Worm (Caenorhabditis elegans) whole organism, young adult: ENCODE measurements around the gene unc-103.

Source experiments
- B0019.2 ChIP-seq: fragments of 200-800 bp; sonication (Bioruptor generic); conservative IDR thresholded peaks from 2 replicates; pipeline ENCODE4 v1.3.6; 2022; ENCODE audit warnings: missing genetic modification reagents, missing genetic modification characterization, missing compliant biosample characterization
- B0336.3 ChIP-seq: fragments of 200-800 bp; sonication (Bioruptor generic); IDR thresholded peaks from 2 replicates; pipeline ENCODE4 v1.3.6; 2022; ENCODE audit warnings: missing genetic modification characterization, missing compliant biosample characterization
- D2030.7 ChIP-seq: fragments of 200-800 bp; sonication (Bioruptor generic); IDR thresholded peaks from 2 replicates; pipeline ENCODE4 v1.3.6; 2022; ENCODE audit warnings: missing genetic modification reagents, missing genetic modification characterization, missing compliant biosample characterization
- F10E7.11 ChIP-seq: sonication (generic microtip); optimal IDR thresholded peaks from 2 replicates; lab custom pipeline; 2017; ENCODE audit warnings: mild to moderate bottlenecking, missing genetic modification characterization, moderate library complexity, missing compliant biosample characterization
- F22D6.2 ChIP-seq: sonication (generic microtip); optimal IDR thresholded peaks from 2 replicates; lab custom pipeline; 2016; ENCODE audit warnings: mild to moderate bottlenecking, missing genetic modification characterization, missing compliant biosample characterization
- F23B12.7 ChIP-seq: sonication (generic microtip); optimal IDR thresholded peaks from 2 replicates; lab custom pipeline; 2017; ENCODE audit warnings: missing genetic modification characterization, mild to moderate bottlenecking, missing compliant biosample characterization, antibody characterized with exemption, moderate library complexity; ENCODE audit not compliant: insufficient read depth
- F39B2.1 ChIP-seq: fragments of 200-800 bp; sonication (Bioruptor generic); IDR thresholded peaks from 2 replicates; pipeline ENCODE4 v1.3.6; 2022; ENCODE audit warnings: missing genetic modification reagents, missing genetic modification characterization, missing compliant biosample characterization
- F49E8.2 ChIP-seq: sonication (generic microtip); optimal IDR thresholded peaks from 3 replicates; lab custom pipeline; 2017; ENCODE audit warnings: missing genetic modification characterization, mild to moderate bottlenecking, missing compliant biosample characterization, antibody characterized with exemption, moderate library complexity; ENCODE audit not compliant: insufficient read depth
- F52B5.7 ChIP-seq: sonication (generic microtip); optimal IDR thresholded peaks from 2 replicates; lab custom pipeline; 2016; ENCODE audit warnings: mild to moderate bottlenecking, missing genetic modification characterization, missing compliant biosample characterization
- T26A5.8 ChIP-seq: sonication (generic microtip); optimal IDR thresholded peaks from 2 replicates; lab custom pipeline; 2016; ENCODE audit warnings: missing genetic modification characterization, missing compliant biosample characterization
- akir-1 ChIP-seq: fragments of 200-800 bp; sonication (Bioruptor generic); optimal IDR thresholded peaks from 2 replicates; lab custom pipeline; 2018; ENCODE audit warnings: mild to moderate bottlenecking, missing genetic modification characterization, moderate library complexity, missing compliant biosample characterization
- ama-1 ChIP-seq, 3 experiments: fragments of 150-350 bp in 1 of 3; sonication (generic microtip) in 2 of 3; optimal IDR thresholded peaks; 2 replicates each; lab custom pipeline; 2014 to 2018; ENCODE audit warnings: missing biosample characterization in 2 of 3, missing genetic modification characterization in 2 of 3, missing genetic modification reagents in 2 of 3
- aptf-2 ChIP-seq: fragments of 200-800 bp; sonication (Bioruptor generic); conservative IDR thresholded peaks from 2 replicates; pipeline ENCODE4 v1.3.6; 2022; ENCODE audit warnings: missing genetic modification reagents, missing genetic modification characterization, missing compliant biosample characterization
- attf-6 ChIP-seq: fragments of 200-800 bp; sonication (Bioruptor generic); IDR thresholded peaks from 2 replicates; pipeline ENCODE4 v1.3.6; 2022; ENCODE audit warnings: missing genetic modification reagents, missing genetic modification characterization, missing compliant biosample characterization
- ccch-3 ChIP-seq: fragments of 200-800 bp; sonication (Bioruptor generic); optimal IDR thresholded peaks from 2 replicates; lab custom pipeline; 2018; ENCODE audit warnings: mild to moderate bottlenecking, missing genetic modification characterization, missing compliant biosample characterization
- cebp-1 ChIP-seq, 2 experiments: fragments of 200-800 bp in 1 of 2; sonication (Bioruptor generic) in 1 of 2; sonication (generic microtip) in 1 of 2; IDR thresholded peaks in 1 of 2; optimal IDR thresholded peaks in 1 of 2; 2 replicates each; pipeline versions ENCODE4 v1.3.6 to Lab custom; 2017 to 2022; ENCODE audit warnings: missing compliant biosample characterization in 2 of 2, missing genetic modification characterization in 2 of 2, mild to moderate bottlenecking in 1 of 2, missing genetic modification reagents in 1 of 2, moderate library complexity in 1 of 2
- ceh-100 ChIP-seq: fragments of 200-800 bp; sonication (Bioruptor generic); IDR thresholded peaks from 2 replicates; pipeline ENCODE4 v1.3.6; 2022; ENCODE audit warnings: missing genetic modification reagents, missing genetic modification characterization, missing compliant biosample characterization
- ceh-79 ChIP-seq: sonication (generic microtip); optimal IDR thresholded peaks from 2 replicates; lab custom pipeline; 2017; ENCODE audit warnings: mild to moderate bottlenecking, missing genetic modification characterization, missing compliant biosample characterization
- ceh-91 ChIP-seq: fragments of 200-800 bp; sonication (Bioruptor generic); IDR thresholded peaks from 2 replicates; pipeline ENCODE4 v1.3.6; 2022; ENCODE audit warnings: missing genetic modification reagents, missing genetic modification characterization, missing compliant biosample characterization
- chd-7 ChIP-seq: sonication (generic microtip); optimal IDR thresholded peaks from 2 replicates; lab custom pipeline; 2016; ENCODE audit warnings: mild to moderate bottlenecking, missing genetic modification characterization, moderate library complexity, missing compliant biosample characterization
- dpff-1 ChIP-seq: sonication (generic microtip); optimal IDR thresholded peaks from 2 replicates; lab custom pipeline; 2017; ENCODE audit warnings: mild to moderate bottlenecking, missing genetic modification characterization, missing compliant biosample characterization
- egl-18 ChIP-seq: fragments of 200-800 bp; sonication (Bioruptor generic); IDR thresholded peaks from 2 replicates; pipeline ENCODE4 v1.3.6; 2022; ENCODE audit warnings: missing genetic modification reagents, missing genetic modification characterization, missing compliant biosample characterization
- him-1 ChIP-seq: sonication (generic microtip); optimal IDR thresholded peaks from 2 replicates; lab custom pipeline; 2016; ENCODE audit warnings: missing genotype, missing genetic modification reagents, missing genetic modification characterization, missing compliant biosample characterization
- hlh-12 ChIP-seq: sonication (generic microtip); optimal IDR thresholded peaks from 2 replicates; lab custom pipeline; 2016; ENCODE audit warnings: missing genetic modification characterization, missing compliant biosample characterization
- hlh-26 ChIP-seq: fragments of 200-800 bp; sonication (Bioruptor generic); conservative IDR thresholded peaks from 2 replicates; pipeline ENCODE4 v1.3.6; 2022; ENCODE audit warnings: missing genetic modification reagents, missing genetic modification characterization, missing compliant biosample characterization
- hrde-1 ChIP-seq: sonication (generic microtip); optimal IDR thresholded peaks from 2 replicates; lab custom pipeline; 2016; ENCODE audit warnings: missing genetic modification characterization, mild to moderate bottlenecking, missing compliant biosample characterization, moderate library complexity, missing genotype, missing genetic modification reagents, borderline replicate concordance
- let-526 ChIP-seq: fragments of 200-800 bp; sonication (Bioruptor generic); IDR thresholded peaks from 2 replicates; pipeline ENCODE4 v1.3.6; 2022; ENCODE audit warnings: missing genetic modification reagents, missing genetic modification characterization, missing compliant biosample characterization
- let-607 ChIP-seq, 2 experiments: fragments of 200-800 bp in 1 of 2; sonication (Bioruptor generic) in 1 of 2; sonication (generic microtip) in 1 of 2; optimal IDR thresholded peaks; 2 replicates each; lab custom pipeline; 2016 to 2018; ENCODE audit warnings: mild to moderate bottlenecking in 2 of 2, missing compliant biosample characterization in 2 of 2, missing genetic modification characterization in 2 of 2, moderate library complexity in 2 of 2, missing genotype in 1 of 2
- lin-26 ChIP-seq: fragments of 200-800 bp; sonication (Bioruptor generic); IDR thresholded peaks from 2 replicates; pipeline ENCODE4 v1.3.6; 2022; ENCODE audit warnings: missing genetic modification reagents, missing genetic modification characterization, missing compliant biosample characterization
- lin-40 ChIP-seq: sonication (generic microtip); optimal IDR thresholded peaks from 2 replicates; lab custom pipeline; 2016; ENCODE audit warnings: missing genetic modification characterization, mild to moderate bottlenecking, missing compliant biosample characterization, missing genotype, missing genetic modification reagents
- lsl-1 ChIP-seq: fragments of 200-800 bp; sonication (Bioruptor generic); optimal IDR thresholded peaks from 2 replicates; lab custom pipeline; 2018; ENCODE audit warnings: mild to moderate bottlenecking, missing genetic modification characterization, moderate library complexity, missing compliant biosample characterization
- lsy-27 ChIP-seq: sonication (generic microtip); optimal IDR thresholded peaks from 2 replicates; lab custom pipeline; 2017; ENCODE audit warnings: missing genetic modification characterization, mild to moderate bottlenecking, missing compliant biosample characterization, antibody characterized with exemption, missing genotype, borderline replicate concordance; ENCODE audit not compliant: insufficient read depth
- madf-3 ChIP-seq: fragments of 200-800 bp; sonication (Bioruptor generic); IDR thresholded peaks from 2 replicates; pipeline ENCODE4 v1.3.6; 2022; ENCODE audit warnings: missing genetic modification reagents, missing genetic modification characterization, missing compliant biosample characterization
- madf-8 ChIP-seq: fragments of 200-800 bp; sonication (Bioruptor generic); conservative IDR thresholded peaks from 2 replicates; pipeline ENCODE4 v1.3.6; 2022; ENCODE audit warnings: missing genetic modification reagents, missing genetic modification characterization, missing compliant biosample characterization
- mcd-1 ChIP-seq: fragments of 200-800 bp; sonication (Bioruptor generic); IDR thresholded peaks from 2 replicates; pipeline ENCODE4 v1.3.6; 2022; ENCODE audit warnings: missing genetic modification reagents, missing genetic modification characterization, missing compliant biosample characterization
- mel-28 ChIP-seq: sonication (generic microtip); optimal IDR thresholded peaks from 2 replicates; lab custom pipeline; 2016; ENCODE audit warnings: borderline replicate concordance, mild to moderate bottlenecking, missing genetic modification characterization, missing compliant biosample characterization
- nhr-80 ChIP-seq: sonication (generic microtip); optimal IDR thresholded peaks from 2 replicates; lab custom pipeline; 2016; ENCODE audit warnings: missing genetic modification characterization, missing compliant biosample characterization
- pbrm-1 ChIP-seq: fragments of 200-800 bp; sonication (Bioruptor generic); IDR thresholded peaks from 2 replicates; pipeline ENCODE4 v1.3.6; 2022; ENCODE audit warnings: missing genetic modification reagents, missing genetic modification characterization, missing compliant biosample characterization
- rcor-1 ChIP-seq: fragments of 200-800 bp; sonication (Bioruptor generic); IDR thresholded peaks from 2 replicates; pipeline ENCODE4 v1.3.6; 2022; ENCODE audit warnings: missing genetic modification reagents, missing genetic modification characterization, missing compliant biosample characterization
- rec-8 ChIP-seq, 2 experiments: sonication (generic microtip); optimal IDR thresholded peaks; 2 replicates each; lab custom pipeline; 2016; ENCODE audit warnings: mild to moderate bottlenecking in 2 of 2, missing genetic modification characterization in 2 of 2, missing genetic modification reagents in 2 of 2, missing genotype in 2 of 2, missing biosample characterization in 1 of 2, missing compliant biosample characterization in 1 of 2, moderate library complexity in 1 of 2
- repo-1 ChIP-seq: sonication (generic microtip); optimal IDR thresholded peaks from 2 replicates; lab custom pipeline; 2017; ENCODE audit warnings: mild to moderate bottlenecking, missing genetic modification characterization, missing compliant biosample characterization
- snpc-4 ChIP-seq, 5 experiments: fragments of 150-350 bp in 1 of 5; sonication (generic microtip) in 4 of 5; optimal IDR thresholded peaks; 2 replicates each; lab custom pipeline; 2014 to 2018; ENCODE audit warnings: missing genetic modification characterization in 5 of 5, missing biosample characterization in 3 of 5, antibody characterized with exemption in 2 of 5, mild to moderate bottlenecking in 2 of 5, missing compliant biosample characterization in 2 of 5, missing genotype in 2 of 5, moderate library complexity in 2 of 5, missing genetic modification reagents in 1 of 5
- sptf-2 ChIP-seq: fragments of 200-800 bp; sonication (Bioruptor generic); optimal IDR thresholded peaks from 2 replicates; lab custom pipeline; 2018; ENCODE audit warnings: mild to moderate bottlenecking, missing genetic modification characterization, missing compliant biosample characterization
- xnd-1 ChIP-seq: sonication (generic microtip); optimal IDR thresholded peaks from 2 replicates; lab custom pipeline; 2016; ENCODE audit warnings: missing genotype, missing genetic modification reagents, missing genetic modification characterization, missing compliant biosample characterization
- ztf-6 ChIP-seq: fragments of 200-800 bp; sonication (Bioruptor generic); IDR thresholded peaks from 2 replicates; pipeline ENCODE4 v1.3.6; 2022; ENCODE audit warnings: missing genetic modification reagents, missing genetic modification characterization, missing compliant biosample characterization

The unc-103 gene

ce11 chrIII:4095441-4096095, 19.6 kb upstream of the unc-103 start, which contains the start of gene C03C10.7 (continued):
- TF ChIP-seq B0336.3 (GFP tag; lab: Robert Waterston, UW), result no peak; the same call in 1 of the 2 replicates
- no peak for TF ChIP-seq rcor-1 (GFP tag; lab: Robert Waterston, UW)
- TF ChIP-seq ceh-91 (GFP tag; lab: Robert Waterston, UW), result peak; percentile 74
- TF ChIP-seq mel-28 (tag; lab: Kevin White, UChicago), result no peak
- no peak for TF ChIP-seq nhr-80 (tag; lab: Kevin White, UChicago)
- no peak for TF ChIP-seq repo-1 (tag; lab: Kevin White, UChicago)
- peak; percentile 89 for TF ChIP-seq madf-8 (GFP tag; lab: Robert Waterston, UW)
- TF ChIP-seq ccch-3, result no peak
- TF ChIP-seq xnd-1 (tag; lab: Kevin White, UChicago), result peak; percentile 88
- TF ChIP-seq T26A5.8 (tag; lab: Kevin White, UChicago), result no peak
- TF ChIP-seq let-526 (GFP tag; lab: Robert Waterston, UW), result no peak
- TF ChIP-seq F22D6.2 (tag; lab: Kevin White, UChicago), result no peak
- TF ChIP-seq F39B2.1, result no peak
- TF ChIP-seq D2030.7 (GFP tag; lab: Robert Waterston, UW), result peak; percentile 55
- TF ChIP-seq sptf-2 (GFP tag; lab: Kevin White, UChicago), result no peak
- no peak for TF ChIP-seq snpc-4 (GFP tag; optimal IDR thresholded peaks at IDR 0.05; lab: Kevin White, UChicago)
- TF ChIP-seq snpc-4 (tag; optimal IDR thresholded peaks at IDR 0.05; lab: Kevin White, UChicago), result peak in 1 of 4 experiments; percentile 12
- TF ChIP-seq hrde-1, result peak; percentile 7
- TF ChIP-seq hlh-26 (GFP tag; lab: Robert Waterston, UW), result no peak
- TF ChIP-seq mcd-1, result no peak
- TF ChIP-seq lsl-1, result peak; percentile 51
- peak; percentile 83 for TF ChIP-seq madf-3
- no peak for TF ChIP-seq F49E8.2 (tag; lab: Kevin White, UChicago)
- no peak for TF ChIP-seq hlh-12 (tag; lab: Kevin White, UChicago)
- no peak for TF ChIP-seq lsy-27
- no peak for TF ChIP-seq F10E7.11
- no peak for TF ChIP-seq attf-6 (GFP tag; lab: Robert Waterston, UW)
- no peak for TF ChIP-seq pbrm-1 (GFP tag; lab: Robert Waterston, UW)
- TF ChIP-seq dpff-1 (tag; lab: Kevin White, UChicago), result no peak
- TF ChIP-seq aptf-2, result no peak
- no peak for TF ChIP-seq F23B12.7 (tag; lab: Kevin White, UChicago)

DNA sequence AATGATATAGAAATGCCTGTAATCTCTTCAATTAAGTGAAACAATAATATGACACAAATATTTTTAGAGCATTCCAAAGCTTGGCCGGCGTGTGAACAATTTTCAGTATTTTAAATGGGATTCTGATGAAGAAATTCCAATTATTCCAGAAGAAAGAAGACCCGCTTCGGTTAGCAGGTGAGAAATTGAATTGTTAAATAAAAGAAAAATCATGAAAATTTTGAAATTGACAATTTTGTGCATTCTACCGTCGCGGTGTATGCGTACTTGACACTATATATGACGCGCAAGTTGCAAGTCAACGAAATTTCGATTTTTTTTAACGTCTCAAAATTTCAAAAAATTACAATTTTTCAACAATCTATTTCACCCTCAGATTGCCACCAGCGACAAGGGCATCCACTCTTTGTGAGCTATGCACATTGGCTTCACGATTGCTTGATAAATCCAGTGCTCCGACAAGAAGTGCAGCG, 18.8 kb upstream of the unc-103 start:
- TF ChIP-seq cebp-1 (GFP tag; IDR thresholded peaks at IDR 0.05; lab: Robert Waterston, UW) (no peak), cebp-1 (tag; optimal IDR thresholded peaks at IDR 0.05; lab: Kevin White, UChicago) (peak; percentile 24), egl-18 (no peak), B0019.2 (no peak), lin-26 (GFP tag; lab: Robert Waterston, UW) (no peak), akir-1 (no peak), chd-7 (tag; lab: Kevin White, UChicago) (peak; percentile 35), rec-8 (tag; optimal IDR thresholded peaks at IDR 0.05; lab: Kevin White, UChicago) (no peak), lin-40 (tag; lab: Kevin White, UChicago) (peak; percentile 17), mel-28 (tag; lab: Kevin White, UChicago) (peak; percentile 61), ztf-6 (GFP tag; lab: Robert Waterston, UW) (no peak), ama-1 (optimal IDR thresholded peaks at IDR 0.05; lab: Kevin White, UChicago) (peak; percentile 61), ama-1 (GFP tag; optimal IDR thresholded peaks at IDR 0.05; lab: Kevin White, UChicago) (no peak), let-607 (tag; optimal IDR thresholded peaks at IDR 0.05; lab: Kevin White, UChicago) (no peak), attf-6 (GFP tag; lab: Robert Waterston, UW) (0 out of 2 replicates have a peak, but pooled peaks have one; percentile 9), him-1 (tag; lab: Kevin White, UChicago) (no peak), ceh-100 (GFP tag; lab: Robert Waterston, UW) (peak; percentile 21; the same call in 1 of the 2 replicates), ceh-79 (tag; lab: Kevin White, UChicago) (no peak), F52B5.7 (tag; lab: Kevin White, UChicago) (peak; percentile 11), D2030.7 (GFP tag; lab: Robert Waterston, UW) (0 out of 2 replicates have a peak, but pooled peaks have one; percentile 21)
